Fruit fly (Drosophila melanogaster): Measurements from ENCODE around the gene Ca-alpha1T.

Ca-alpha1T gene

DNA sequence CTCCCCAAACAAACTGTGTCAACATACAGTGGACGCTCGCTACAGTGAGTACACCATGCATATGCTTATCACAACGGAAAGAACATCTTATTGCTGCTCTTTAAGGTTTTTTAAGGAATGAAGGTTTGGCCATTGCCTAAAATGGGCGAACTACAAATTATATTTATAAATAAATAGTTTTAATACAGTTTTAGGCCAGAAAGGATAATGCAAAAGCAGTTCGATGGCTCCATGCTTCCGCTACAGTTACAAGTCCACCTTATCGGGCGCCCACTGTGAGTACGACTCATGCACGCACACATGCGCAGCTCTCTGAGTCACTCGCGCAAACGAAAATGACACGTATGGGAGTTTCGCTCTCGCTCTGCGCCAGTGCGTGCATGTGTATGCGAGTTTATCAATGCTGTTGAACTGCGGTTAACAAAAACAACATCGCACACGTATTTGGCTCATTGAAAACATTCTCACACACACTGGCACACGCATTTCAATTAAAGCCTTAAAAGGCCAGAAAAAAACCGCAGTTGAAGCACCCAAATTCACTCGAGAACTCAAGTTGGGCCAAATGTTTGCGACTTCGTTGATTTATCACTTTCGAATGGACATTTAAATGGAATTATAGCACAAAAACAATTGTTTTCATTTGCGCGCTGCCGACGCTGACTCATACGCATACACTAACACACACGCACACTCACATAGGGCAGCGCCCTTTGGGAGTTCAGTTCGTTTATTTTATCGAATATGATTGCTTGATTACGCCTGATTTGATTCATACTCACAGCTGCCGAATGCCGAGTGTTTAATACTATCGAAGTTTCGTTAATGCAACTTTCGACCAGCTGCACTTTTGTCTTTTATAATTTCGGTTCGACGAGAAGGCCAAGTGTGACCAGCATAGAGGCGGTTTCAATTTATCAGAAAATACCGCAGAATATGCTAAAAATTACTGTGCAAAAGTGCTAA, 32.2 kb upstream of the Ca-alpha1T start, which contains the start of gene sqh (continued):
- TF ChIP-seq B-H2 (GFP tag; optimal IDR thresholded peaks at IDR 0.05): peak; percentile 77
- peak; percentile 94 for TF ChIP-seq Atf6 (GFP tag; IDR thresholded peaks at IDR 0.05)
- peak; percentile 8; the same call in 1 of the 2 replicates for TF ChIP-seq CG13287 (GFP tag; IDR thresholded peaks at IDR 0.05; ENCODE audit: partially characterized antibody)
- peak; percentile 77 for TF ChIP-seq CG31441 (GFP tag; IDR thresholded peaks at IDR 0.05)
- TF ChIP-seq CrebB (tag; optimal IDR thresholded peaks at IDR 0.05): peak; percentile 83
- no peak for TF ChIP-seq mld (GFP tag; IDR thresholded peaks at IDR 0.05; ENCODE audit: partially characterized antibody)
- TF ChIP-seq prd (optimal IDR thresholded peaks at IDR 0.05): no peak
- TF ChIP-seq prd (GFP tag; IDR thresholded peaks at IDR 0.05): peak; percentile 94
- peak; percentile 55; the same call in 1 of the 2 replicates for TF ChIP-seq cas (GFP tag; IDR thresholded peaks at IDR 0.05)
- TF ChIP-seq CG33557 (GFP tag; optimal IDR thresholded peaks at IDR 0.05): peak; percentile 82
- peak; percentile 87 for TF ChIP-seq CG2889 (GFP tag; IDR thresholded peaks at IDR 0.05)
- TF ChIP-seq lilli (GFP tag; optimal IDR thresholded peaks at IDR 0.05): peak; percentile 85
- TF ChIP-seq gcm2 (GFP tag; optimal IDR thresholded peaks at IDR 0.05): peak; percentile 68
- peak; percentile 84 for TF ChIP-seq CG14667 (GFP tag; IDR thresholded peaks at IDR 0.05)
- TF ChIP-seq Hr39 (optimal IDR thresholded peaks at IDR 0.05): no peak
- peak; percentile 91 for TF ChIP-seq Hmr (GFP tag; optimal IDR thresholded peaks at IDR 0.05)
- TF ChIP-seq gsb (GFP tag; IDR thresholded peaks at IDR 0.05): peak; percentile 79
- peak; percentile 86 for TF ChIP-seq sd (tag; optimal IDR thresholded peaks at IDR 0.05)
- TF ChIP-seq Lhr (GFP tag; optimal IDR thresholded peaks at IDR 0.05): peak; percentile 75
- TF ChIP-seq btn (GFP tag; optimal IDR thresholded peaks at IDR 0.05): no peak
- TF ChIP-seq tap (tag; optimal IDR thresholded peaks at IDR 0.05): peak; percentile 77
- peak; percentile 78 for TF ChIP-seq ap (GFP tag; IDR thresholded peaks at IDR 0.05)
- TF ChIP-seq slp2 (GFP tag; optimal IDR thresholded peaks at IDR 0.05): no peak
- TF ChIP-seq CG6254 (GFP tag; optimal IDR thresholded peaks at IDR 0.05): peak; percentile 69
- TF ChIP-seq Elba2 (GFP tag; optimal IDR thresholded peaks at IDR 0.05): no peak
- TF ChIP-seq Meics (GFP tag; optimal IDR thresholded peaks at IDR 0.05): peak; percentile 91
- peak; percentile 70; the same call in 2 of the 3 replicates for TF ChIP-seq B-H1 (GFP tag; IDR thresholded peaks at IDR 0.05)
- no peak for TF ChIP-seq CG9876 (GFP tag; optimal IDR thresholded peaks at IDR 0.05)
- TF ChIP-seq kay (GFP tag; optimal IDR thresholded peaks at IDR 0.05): peak; percentile 99
- no peak for TF ChIP-seq CkIIα-i1 (GFP tag; IDR thresholded peaks at IDR 0.05)
- TF ChIP-seq CG11695 (GFP tag; IDR thresholded peaks at IDR 0.05): peak; percentile 91
- TF ChIP-seq tio (GFP tag; optimal IDR thresholded peaks at IDR 0.05): no peak
- TF ChIP-seq CG7963 (GFP tag; IDR thresholded peaks at IDR 0.05; ENCODE audit: partially characterized antibody): no peak
- TF ChIP-seq gro (GFP tag; optimal IDR thresholded peaks at IDR 0.05): no peak
- peak; percentile 87 for TF ChIP-seq CG7372 (GFP tag; IDR thresholded peaks at IDR 0.05)
- peak; percentile 89 for TF ChIP-seq CG14050 (GFP tag; IDR thresholded peaks at IDR 0.05)
- peak; percentile 77 for TF ChIP-seq CG8478 (optimal IDR thresholded peaks at IDR 0.05)
- TF ChIP-seq vnd (GFP tag; IDR thresholded peaks at IDR 0.05; ENCODE audit: partially characterized antibody): no peak
- TF ChIP-seq CG11696 (GFP tag; IDR thresholded peaks at IDR 0.05): peak; percentile 51; the same call in 1 of the 2 replicates
- TF ChIP-seq Rx (GFP tag; IDR thresholded peaks at IDR 0.05): peak; percentile 74
- TF ChIP-seq D19A (tag; optimal IDR thresholded peaks at IDR 0.05): peak; percentile 83
- peak; percentile 99 for TF ChIP-seq row (GFP tag; IDR thresholded peaks at IDR 0.05)
- TF ChIP-seq Taf1 (GFP tag; IDR thresholded peaks at IDR 0.05): peak; percentile 81; the same call in 1 of the 2 replicates
- TF ChIP-seq sqz (GFP tag; optimal IDR thresholded peaks at IDR 0.05): peak; percentile 57
- no peak for TF ChIP-seq pan (optimal IDR thresholded peaks at IDR 0.05)
- peak in 1 of 2 experiments; percentile 87 for TF ChIP-seq pan (GFP tag; optimal IDR thresholded peaks at IDR 0.05 in 1 of 2, IDR thresholded peaks at IDR 0.05 in 1 of 2)
- peak; percentile 60 for TF ChIP-seq CG8290 (GFP tag; optimal IDR thresholded peaks at IDR 0.05)
- TF ChIP-seq CG8290 (tag; optimal IDR thresholded peaks at IDR 0.05): peak in 1 of 2 experiments; percentile 55
- no peak for TF ChIP-seq hkb (optimal IDR thresholded peaks at IDR 0.05)
- peak; percentile 92; the same call in 1 of the 2 replicates for TF ChIP-seq hkb (GFP tag; IDR thresholded peaks at IDR 0.05)
- peak; percentile 23 for TF ChIP-seq bab2 (GFP tag; optimal IDR thresholded peaks at IDR 0.05)

Measured in whole organism, embryonic.